Fruit fly (Drosophila melanogaster) Kc167 (cell line): ENCODE measurements around the gene Lst8.

Experiments used
- Myc ChIP-seq: fragments of >200 bp; optimal IDR thresholded peaks from 2 replicates; lab custom pipeline; 2017; ENCODE audit warnings: missing external identifiers
- Sin3A ChIP-seq: fragments of >200 bp; optimal IDR thresholded peaks from 2 replicates; lab custom pipeline; 2018; ENCODE audit warnings: missing external identifiers
- insv ChIP-seq: fragments of >200 bp; optimal IDR thresholded peaks from 3 replicates; lab custom pipeline; 2018; ENCODE audit warnings: missing external identifiers
- psq ChIP-seq: fragments of >200 bp; optimal IDR thresholded peaks from 2 replicates; lab custom pipeline; 2017; ENCODE audit warnings: missing external identifiers
- ttk ChIP-seq: sonication (Bioruptor generic); optimal IDR thresholded peaks from 2 replicates; lab custom pipeline; 2017; ENCODE audit warnings: missing external identifiers

DNA sequence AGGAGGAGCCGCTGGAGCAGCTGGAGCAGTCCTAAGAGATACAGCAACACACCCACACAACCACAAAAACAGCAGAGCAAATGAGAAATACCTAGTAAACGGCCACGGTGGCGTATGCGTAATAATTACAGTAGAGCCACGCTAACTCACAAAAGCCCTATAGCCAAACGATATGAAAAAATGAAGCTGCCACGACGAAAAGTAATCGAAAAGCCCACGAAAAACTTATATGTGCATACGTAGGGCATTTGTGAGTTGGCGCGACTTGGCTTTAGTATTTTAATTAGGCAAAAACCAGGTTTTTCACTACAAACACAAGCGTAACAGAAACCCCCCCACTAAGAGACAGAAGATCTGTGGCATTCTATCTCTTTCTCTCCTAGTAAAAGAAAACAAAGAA is 17.9 kb downstream of the Lst8 start:
- TF ChIP-seq Myc (no peak), psq (no peak), Sin3A (lab: Kevin White, UChicago) (no peak), insv (lab: Kevin White, UChicago) (no peak), ttk (no peak)
